Worm (Caenorhabditis elegans) whole organism, L4 larva: Measurements from ENCODE around the gene F20B6.5.
A peak's percentile ranks its signal among the peaks of the same experiment; 100 is the strongest.
"Not testable (repeated sequence)": the region's sequence is repeated elsewhere in the genome, so short reads cannot be mapped to it uniquely, and the experiment has no call there.

ENCODE experiments used
- T26A8.4 ChIP-seq: fragments of 200-800 bp; sonication (Bioruptor generic); IDR thresholded peaks from 2 replicates; pipeline ENCODE4 v1.3.6; 2022; ENCODE audit warnings: missing genetic modification characterization, missing compliant biosample characterization
- Y105C5A.15 ChIP-seq: fragments of 200-800 bp; sonication (Bioruptor generic); IDR thresholded peaks from 2 replicates; pipeline ENCODE4 v1.3.6; 2022; ENCODE audit warnings: missing genetic modification characterization, missing compliant biosample characterization
- Y75B8A.6 ChIP-seq: fragments of 200-800 bp; sonication (Bioruptor generic); IDR thresholded peaks from 2 replicates; pipeline ENCODE4 v1.3.6; 2022; ENCODE audit warnings: missing genetic modification reagents, missing genetic modification characterization, missing compliant biosample characterization
- ZK546.5 ChIP-seq, 2 experiments: sonication (generic microtip); optimal IDR thresholded peaks; 2 replicates each; lab custom pipeline; 2017; ENCODE audit warnings: missing biosample characterization in 2 of 2, missing genetic modification characterization in 2 of 2
- aly-2 ChIP-seq: sonication (generic microtip); optimal IDR thresholded peaks from 2 replicates; lab custom pipeline; 2018; ENCODE audit warnings: missing biosample characterization, missing genetic modification characterization
- ama-1 ChIP-seq: fragments of 150-350 bp; optimal IDR thresholded peaks from 2 replicates; lab custom pipeline; 2014; ENCODE audit warnings: inconsistent platforms, mixed read lengths
- attf-4 ChIP-seq: sonication (generic microtip); optimal IDR thresholded peaks from 3 replicates; lab custom pipeline; 2017; ENCODE audit warnings: missing biosample characterization, missing genetic modification characterization
- ceh-20 ChIP-seq: fragments of 200-800 bp; sonication (Bioruptor generic); IDR thresholded peaks from 2 replicates; pipeline ENCODE4 v1.3.6; 2022; ENCODE audit warnings: missing genetic modification reagents, missing genetic modification characterization, missing compliant biosample characterization
- cey-2 ChIP-seq: sonication (generic microtip); optimal IDR thresholded peaks from 3 replicates; lab custom pipeline; 2017; ENCODE audit warnings: missing genetic modification characterization, mild to moderate bottlenecking, missing compliant biosample characterization, antibody characterized with exemption, borderline replicate concordance; ENCODE audit not compliant: insufficient read depth
- daf-12 ChIP-seq: fragments of 150-350 bp; optimal IDR thresholded peaks from 2 replicates; lab custom pipeline; 2014; ENCODE audit warnings: missing biosample characterization, missing genetic modification reagents, missing genetic modification characterization
- daf-16 ChIP-seq, 3 experiments: sonication (generic microtip); optimal IDR thresholded peaks; 2 replicates each; lab custom pipeline; 2016 to 2017; ENCODE audit warnings: missing genetic modification characterization in 3 of 3, missing genetic modification reagents in 3 of 3, mild to moderate bottlenecking in 2 of 3, missing compliant biosample characterization in 2 of 3, missing biosample characterization in 1 of 3, moderate library complexity in 1 of 3
- daf-19 ChIP-seq: fragments of 200-800 bp; sonication (Bioruptor generic); conservative IDR thresholded peaks from 2 replicates; pipeline ENCODE4 v1.3.6; 2022; ENCODE audit warnings: missing genetic modification characterization, missing compliant biosample characterization
- daf-8 ChIP-seq: fragments of 200-800 bp; sonication (Bioruptor generic); IDR thresholded peaks from 2 replicates; pipeline ENCODE4 v1.3.6; 2022; ENCODE audit warnings: missing genetic modification characterization, missing compliant biosample characterization
- dmd-6 ChIP-seq: fragments of 200-800 bp; sonication (Bioruptor generic); IDR thresholded peaks from 2 replicates; pipeline ENCODE4 v1.3.6; 2022; ENCODE audit warnings: missing genetic modification reagents, missing genetic modification characterization, missing compliant biosample characterization
- dpl-1 ChIP-seq: fragments of 150-350 bp; optimal IDR thresholded peaks from 2 replicates; lab custom pipeline; 2014; ENCODE audit warnings: missing biosample characterization, missing genetic modification reagents, missing genetic modification characterization
- dve-1 ChIP-seq: sonication (generic microtip); optimal IDR thresholded peaks from 2 replicates; lab custom pipeline; 2017; ENCODE audit warnings: antibody characterized with exemption, mild to moderate bottlenecking, missing genetic modification characterization, missing compliant biosample characterization; ENCODE audit not compliant: insufficient read depth
- hif-1 ChIP-seq, 2 experiments: sonication (generic microtip); optimal IDR thresholded peaks; 2 replicates each; lab custom pipeline; 2016 to 2017; ENCODE audit warnings: missing compliant biosample characterization in 2 of 2, missing genetic modification characterization in 2 of 2, missing genetic modification reagents in 2 of 2, missing genotype in 2 of 2, mild to moderate bottlenecking in 1 of 2
- hlh-11 ChIP-seq: fragments of 200-800 bp; sonication (Bioruptor generic); optimal IDR thresholded peaks from 2 replicates; lab custom pipeline; 2018; ENCODE audit warnings: mild to moderate bottlenecking, missing genetic modification characterization, missing compliant biosample characterization
- lin-13 ChIP-seq: fragments of 150-350 bp; optimal IDR thresholded peaks from 2 replicates; lab custom pipeline; 2014; ENCODE audit warnings: missing biosample characterization, missing genetic modification reagents, missing genetic modification characterization
- lin-15B ChIP-seq: fragments of 150-350 bp; sonication (generic microtip); optimal IDR thresholded peaks from 3 replicates; lab custom pipeline; 2014; ENCODE audit warnings: missing biosample characterization, missing genetic modification characterization
- lin-38 ChIP-seq: fragments of 200-800 bp; sonication (Bioruptor generic); IDR thresholded peaks from 2 replicates; pipeline ENCODE4 v1.3.6; 2022; ENCODE audit warnings: missing genetic modification reagents, missing genetic modification characterization, missing compliant biosample characterization
- lin-39 ChIP-seq: fragments of 150-350 bp; optimal IDR thresholded peaks from 2 replicates; lab custom pipeline; 2014; ENCODE audit warnings: missing biosample characterization, missing genetic modification reagents, missing genetic modification characterization
- madf-5 ChIP-seq, 2 experiments: fragments of 200-800 bp; sonication (Bioruptor generic); IDR thresholded peaks; 2 replicates each; pipeline ENCODE4 v1.3.6; 2022; ENCODE audit warnings: missing compliant biosample characterization in 2 of 2, missing genetic modification characterization in 2 of 2
- madf-9 ChIP-seq: fragments of 200-800 bp; sonication (Bioruptor generic); conservative IDR thresholded peaks from 2 replicates; pipeline ENCODE4 v1.3.6; 2022; ENCODE audit warnings: missing genetic modification reagents, missing genetic modification characterization, missing compliant biosample characterization
- mes-2 ChIP-seq: sonication (generic microtip); optimal IDR thresholded peaks from 2 replicates; lab custom pipeline; 2016; ENCODE audit warnings: missing genotype, mild to moderate bottlenecking, missing genetic modification characterization, missing compliant biosample characterization; ENCODE audit not compliant: poor library complexity, severe bottlenecking
- nhr-102 ChIP-seq: sonication (generic microtip); optimal IDR thresholded peaks from 2 replicates; lab custom pipeline; 2016; ENCODE audit warnings: mild to moderate bottlenecking, missing genetic modification characterization, moderate library complexity, missing compliant biosample characterization
- nhr-237 ChIP-seq: sonication (generic microtip); optimal IDR thresholded peaks from 2 replicates; lab custom pipeline; 2017; ENCODE audit warnings: missing biosample characterization, missing genetic modification characterization
- nhr-28 ChIP-seq: fragments of 150-350 bp; optimal IDR thresholded peaks from 2 replicates; lab custom pipeline; 2014; ENCODE audit warnings: missing biosample characterization, missing genetic modification characterization
- nhr-48 ChIP-seq: sonication (generic microtip); optimal IDR thresholded peaks from 2 replicates; lab custom pipeline; 2016; ENCODE audit warnings: mild to moderate bottlenecking, missing genetic modification characterization, missing compliant biosample characterization
- nhr-76 ChIP-seq: fragments of 150-350 bp; optimal IDR thresholded peaks from 2 replicates; lab custom pipeline; 2014; ENCODE audit warnings: missing biosample characterization, missing genetic modification characterization
- nhr-77 ChIP-seq: fragments of 150-350 bp; optimal IDR thresholded peaks from 2 replicates; lab custom pipeline; 2014; ENCODE audit warnings: missing biosample characterization, missing genetic modification characterization
- php-3 ChIP-seq: fragments of 200-800 bp; sonication (Bioruptor generic); IDR thresholded peaks from 2 replicates; pipeline ENCODE4 v1.3.6; 2022; ENCODE audit warnings: missing genetic modification reagents, missing genetic modification characterization, missing compliant biosample characterization
- rbr-2 ChIP-seq: sonication (generic microtip); optimal IDR thresholded peaks from 2 replicates; lab custom pipeline; 2016; ENCODE audit warnings: missing genotype, missing genetic modification characterization, missing compliant biosample characterization
- sdz-12 ChIP-seq: fragments of 200-800 bp; sonication (Bioruptor generic); optimal IDR thresholded peaks from 2 replicates; lab custom pipeline; 2018; ENCODE audit warnings: mild to moderate bottlenecking, missing genetic modification characterization, missing compliant biosample characterization
- set-16 ChIP-seq: fragments of 200-800 bp; sonication (Bioruptor generic); IDR thresholded peaks from 2 replicates; pipeline ENCODE4 v1.3.6; 2022; ENCODE audit warnings: missing genetic modification reagents, missing genetic modification characterization, missing compliant biosample characterization
- snpc-1.2 ChIP-seq: fragments of 200-800 bp; sonication (Bioruptor generic); IDR thresholded peaks from 2 replicates; pipeline ENCODE4 v1.3.6; 2022; ENCODE audit warnings: missing genetic modification reagents, missing genetic modification characterization, missing compliant biosample characterization
- tag-97 ChIP-seq: fragments of 200-800 bp; sonication (Bioruptor generic); IDR thresholded peaks from 2 replicates; pipeline ENCODE4 v1.3.6; 2022; ENCODE audit warnings: missing genetic modification characterization, missing compliant biosample characterization
- unc-39 ChIP-seq: sonication (generic microtip); optimal IDR thresholded peaks from 2 replicates; lab custom pipeline; 2017; ENCODE audit warnings: missing biosample characterization, missing genetic modification characterization
- unc-62 ChIP-seq, 3 experiments: fragments of 150-350 bp in 1 of 3; sonication (generic microtip); optimal IDR thresholded peaks in 2 of 3; peaks in 1 of 3; 1 replicate in 1 of 3; 2 replicates in 2 of 3; lab custom pipeline; 2014 to 2017; ENCODE audit warnings: missing biosample characterization in 3 of 3, missing genetic modification characterization in 3 of 3, missing genetic modification reagents in 3 of 3, missing genotype in 1 of 3
- vab-7 ChIP-seq: fragments of 200-800 bp; sonication (Bioruptor generic); IDR thresholded peaks from 2 replicates; pipeline ENCODE4 v1.3.6; 2022; ENCODE audit warnings: missing genetic modification reagents, missing genetic modification characterization, missing compliant biosample characterization
- zip-2 ChIP-seq: fragments of 150-350 bp; optimal IDR thresholded peaks from 2 replicates; lab custom pipeline; 2014; ENCODE audit warnings: missing biosample characterization, missing genetic modification characterization
- ztf-11 ChIP-seq: fragments of 150-350 bp; optimal IDR thresholded peaks from 2 replicates; lab custom pipeline; 2014; ENCODE audit warnings: missing biosample characterization, missing genetic modification characterization

F20B6.5 gene

ce11 chrX:4199829-4200228 is at the start of gene F20B6.5:
Gene F20B6.5, minus strand, starts transcription at chrX:4199929.
- not testable (repeated sequence) for TF ChIP-seq nhr-102 (tag; lab: Kevin White, UChicago); Y105C5A.15 (GFP tag; lab: Robert Waterston, UW); zip-2 (tag; lab: Kevin White, UChicago)

- TF ChIP-seq sdz-12 (GFP tag; lab: Kevin White, UChicago), result no peak
- peak in 1 of 2 experiments; percentile 68 for TF ChIP-seq unc-62 (GFP tag; optimal IDR thresholded peaks at IDR 0.05 in 1 of 2; lab: Kevin White, UChicago)
- no peak for TF ChIP-seq unc-62 (tag; optimal IDR thresholded peaks at IDR 0.05; lab: Kevin White, UChicago)
- TF ChIP-seq daf-16 (GFP tag; optimal IDR thresholded peaks at IDR 0.05; lab: Kevin White, UChicago), result no peak
- TF ChIP-seq daf-16 (tag; optimal IDR thresholded peaks at IDR 0.05; lab: Kevin White, UChicago), result no peak
Observed at ce11 chrX:4248949-4249348, 49.2 kb upstream of the F20B6.5 start, which contains the start of gene hlh-13. Gene hlh-13, plus strand, starts transcription at chrX:4249249.

ce11 chrX:4248417-4248816 is 48.7 kb upstream of the F20B6.5 start:
- no peak for TF ChIP-seq ztf-11
- no peak for TF ChIP-seq aly-2 (tag; lab: Kevin White, UChicago)
- TF ChIP-seq nhr-28, result peak; percentile 42
- peak; percentile 63 for TF ChIP-seq hlh-11 (tag; lab: Kevin White, UChicago)
- TF ChIP-seq zip-2 (tag; lab: Kevin White, UChicago), result no peak
- TF ChIP-seq daf-8 (GFP tag; lab: Robert Waterston, UW), result no peak
- TF ChIP-seq daf-16 (GFP tag; optimal IDR thresholded peaks at IDR 0.05; lab: Kevin White, UChicago), result no peak
- peak; percentile 100 for TF ChIP-seq daf-16 (tag; optimal IDR thresholded peaks at IDR 0.05; lab: Kevin White, UChicago)
- peak; percentile 83 for TF ChIP-seq dve-1 (tag; lab: Kevin White, UChicago)
- TF ChIP-seq Y75B8A.6 (GFP tag; lab: Robert Waterston, UW), result no peak
- no peak for TF ChIP-seq tag-97 (GFP tag; lab: Robert Waterston, UW)
- TF ChIP-seq nhr-77 (tag; lab: Kevin White, UChicago), result peak; percentile 48
- no peak for TF ChIP-seq nhr-76 (tag; lab: Kevin White, UChicago)
- TF ChIP-seq cey-2, result no peak
- 0 out of 2 replicates have a peak, but pooled peaks have one; percentile 12 for TF ChIP-seq ceh-20
- no peak for TF ChIP-seq lin-38 (GFP tag; lab: Robert Waterston, UW)
- TF ChIP-seq dmd-6 (GFP tag; lab: Robert Waterston, UW), result no peak
- no peak for TF ChIP-seq lin-13 (GFP tag; lab: Kevin White, UChicago)
- TF ChIP-seq php-3, result peak; percentile 94
- peak; percentile 28 for TF ChIP-seq nhr-48 (tag; lab: Kevin White, UChicago)
- TF ChIP-seq daf-12 (tag; lab: Kevin White, UChicago), result no peak
- TF ChIP-seq dpl-1, result no peak
- TF ChIP-seq madf-5 (GFP tag; IDR thresholded peaks at IDR 0.05; lab: Robert Waterston, UW), result no peak
- no peak for TF ChIP-seq attf-4 (tag; lab: Kevin White, UChicago)
- TF ChIP-seq T26A8.4, result no peak
- no peak for TF ChIP-seq vab-7 (GFP tag; lab: Robert Waterston, UW)
- TF ChIP-seq nhr-102 (tag; lab: Kevin White, UChicago), result peak; percentile 31
- TF ChIP-seq rbr-2 (tag; lab: Kevin White, UChicago), result no peak
- TF ChIP-seq ZK546.5 (tag; optimal IDR thresholded peaks at IDR 0.05; lab: Kevin White, UChicago), result no peak

ce11 chrX:4246867-4247591 is 47.3 kb upstream of the F20B6.5 start, which contains the start of gene F48D6.4:
Gene F48D6.4, minus strand, starts transcription at chrX:4247212.
- TF ChIP-seq madf-9 (GFP tag; lab: Robert Waterston, UW) (no peak), mes-2 (tag; lab: Kevin White, UChicago) (peak; percentile 4), set-16 (GFP tag; lab: Robert Waterston, UW) (0 out of 2 replicates have a peak, but pooled peaks have one; percentile 16), hif-1 (tag; optimal IDR thresholded peaks at IDR 0.05; lab: Kevin White, UChicago) (peak in 1 of 2 experiments; percentile 34), nhr-237 (tag; lab: Kevin White, UChicago) (no peak), dve-1 (tag; lab: Kevin White, UChicago) (peak; percentile 56), php-3 (peak; percentile 50; the same call in 1 of the 2 replicates), unc-39 (tag; lab: Kevin White, UChicago) (no peak), hlh-11 (tag; lab: Kevin White, UChicago) (peak; percentile 53), lin-15B (tag; lab: Kevin White, UChicago) (no peak), lin-39 (tag; lab: Kevin White, UChicago) (no peak), snpc-1.2 (GFP tag; lab: Robert Waterston, UW) (no peak), unc-62 (GFP tag; optimal IDR thresholded peaks at IDR 0.05 in 1 of 2; lab: Kevin White, UChicago) (peak in 1 of 2 experiments; percentile 42), unc-62 (tag; optimal IDR thresholded peaks at IDR 0.05; lab: Kevin White, UChicago) (no peak), daf-16 (GFP tag; optimal IDR thresholded peaks at IDR 0.05; lab: Kevin White, UChicago) (no peak), daf-16 (tag; optimal IDR thresholded peaks at IDR 0.05; lab: Kevin White, UChicago) (peak; percentile 61), daf-19 (GFP tag; lab: Robert Waterston, UW) (no peak), ama-1 (lab: Kevin White, UChicago) (peak; percentile 85), ZK546.5 (tag; optimal IDR thresholded peaks at IDR 0.05; lab: Kevin White, UChicago) (no peak)
